Worm (Caenorhabditis elegans): Measurements from ENCODE around the gene clec-256.

ce11 chrV:18746937-18747660 is 24.4 kb upstream of the clec-256 start, which contains the start of gene clec-251:
- TF ChIP-seq unc-39 (tag; optimal IDR thresholded peaks at IDR 0.05) (no peak), lin-13 (tag; optimal IDR thresholded peaks at IDR 0.05) (no peak), tbx-8 (GFP tag; optimal IDR thresholded peaks at IDR 0.05) (no peak), lin-32 (GFP tag; optimal IDR thresholded peaks at IDR 0.05) (no peak)
